Worm (Caenorhabditis elegans): Measurements from ENCODE around the gene F36G3.2.

The F36G3.2 gene

ce11 chrX:9754537-9754936, 39.5 kb downstream of the F36G3.2 start:
- no peak for TF ChIP-seq hlh-1 (tag; optimal IDR thresholded peaks at IDR 0.05)
- no peak for TF ChIP-seq elt-3 (tag; optimal IDR thresholded peaks at IDR 0.05)
- no peak for TF ChIP-seq mep-1 (tag; optimal IDR thresholded peaks at IDR 0.05)
- no peak for TF ChIP-seq mab-5 (tag; optimal IDR thresholded peaks at IDR 0.05)
- no peak for TF ChIP-seq zip-8 (tag; optimal IDR thresholded peaks at IDR 0.05)
- TF ChIP-seq ztf-11 (tag; optimal IDR thresholded peaks at IDR 0.05), result no peak
- no peak for TF ChIP-seq tbx-8 (GFP tag; optimal IDR thresholded peaks at IDR 0.05)

- TF ChIP-seq tbx-8 (GFP tag; optimal IDR thresholded peaks at IDR 0.05) (peak; percentile 96), sem-2 (GFP tag; optimal IDR thresholded peaks at IDR 0.05) (peak; percentile 95), nhr-12 (tag; optimal IDR thresholded peaks at IDR 0.05) (peak; percentile 31), sptf-1 (tag; optimal IDR thresholded peaks at IDR 0.05) (peak; percentile 98), cnd-1 (tag; optimal IDR thresholded peaks at IDR 0.05) (peak; percentile 95), mep-1 (tag; optimal IDR thresholded peaks at IDR 0.05) (peak; percentile 93), flh-1 (GFP tag; optimal IDR thresholded peaks at IDR 0.05) (peak; percentile 94), nhr-28 (tag; optimal IDR thresholded peaks at IDR 0.05) (peak; percentile 84), ztf-11 (tag; optimal IDR thresholded peaks at IDR 0.05) (peak; percentile 56), ceh-43 (GFP tag; optimal IDR thresholded peaks at IDR 0.05) (peak; percentile 95), pha-4 (tag; optimal IDR thresholded peaks at IDR 0.05) (peak; percentile 61), drap-1 (GFP tag; optimal IDR thresholded peaks at IDR 0.05) (peak; percentile 97), nhr-237 (tag; optimal IDR thresholded peaks at IDR 0.05) (peak; percentile 77), unc-62 (GFP tag; optimal IDR thresholded peaks at IDR 0.05) (peak; percentile 63), bed-3 (GFP tag; optimal IDR thresholded peaks at IDR 0.05) (peak; percentile 94), elt-3 (tag; optimal IDR thresholded peaks at IDR 0.05) (peak; percentile 54), ceh-83 (GFP tag; optimal IDR thresholded peaks at IDR 0.05) (peak; percentile 99), M03D4.4 (tag; optimal IDR thresholded peaks at IDR 0.05) (peak; percentile 96), lin-13 (tag; optimal IDR thresholded peaks at IDR 0.05) (peak; percentile 40), hlh-1 (tag; optimal IDR thresholded peaks at IDR 0.05) (peak; percentile 43), mls-2 (tag; optimal IDR thresholded peaks at IDR 0.05) (peak; percentile 98), ham-2 (GFP tag; optimal IDR thresholded peaks at IDR 0.05) (peak; percentile 96), unc-120 (tag; optimal IDR thresholded peaks at IDR 0.05; ENCODE audit: poor library complexity, severe bottlenecking) (peak; percentile 95), lin-32 (GFP tag; optimal IDR thresholded peaks at IDR 0.05) (peak; percentile 92), blmp-1 (tag; optimal IDR thresholded peaks at IDR 0.05) (peak; percentile 69)
These were observed 50.6 kb downstream of the F36G3.2 start for ce11 chrX:9743513-9743914.

Measured in whole organism, mixed stage, embryonic.